Fruit fly (Drosophila melanogaster): ENCODE measurements around the gene CG34049.

Gene CG34049

dm6 chr2L:2221649-2222150, 43.4 kb downstream of the CG34049 start:
- TF ChIP-seq Lpt (GFP tag; optimal IDR thresholded peaks at IDR 0.05) (peak; percentile 98), CG3032 (tag; optimal IDR thresholded peaks at IDR 0.05) (peak; percentile 98), OdsH (GFP tag; optimal IDR thresholded peaks at IDR 0.05) (peak; percentile 99), dac (GFP tag; optimal IDR thresholded peaks at IDR 0.05) (peak; percentile 96), CG6276 (GFP tag; optimal IDR thresholded peaks at IDR 0.05) (peak; percentile 97), CG10669 (GFP tag; optimal IDR thresholded peaks at IDR 0.05) (peak; percentile 99), Gug (GFP tag; IDR thresholded peaks at IDR 0.05) (peak; percentile 99), Hr4 (GFP tag; optimal IDR thresholded peaks at IDR 0.05) (peak; percentile 100), CG34406 (GFP tag; optimal IDR thresholded peaks at IDR 0.05) (peak; percentile 99), net (GFP tag; optimal IDR thresholded peaks at IDR 0.05) (peak; percentile 99), ss (GFP tag; optimal IDR thresholded peaks at IDR 0.05) (peak; percentile 97 to 99), CG11294 (GFP tag; IDR thresholded peaks at IDR 0.05) (peak; percentile 99), fd85E (GFP tag; optimal IDR thresholded peaks at IDR 0.05) (peak; percentile 94), CG6854 (GFP tag; optimal IDR thresholded peaks at IDR 0.05) (peak; percentile 85), Hr39 (GFP tag; optimal IDR thresholded peaks at IDR 0.05) (peak; percentile 97), CG6808 (GFP tag; optimal IDR thresholded peaks at IDR 0.05) (peak; percentile 98), CG3919 (GFP tag; optimal IDR thresholded peaks at IDR 0.05) (peak; percentile 99), Ets96B (tag; optimal IDR thresholded peaks at IDR 0.05) (peak; percentile 98), Sox15 (GFP tag; optimal IDR thresholded peaks at IDR 0.05) (peak; percentile 95), svp (GFP tag) (peak; percentile 98), CG8319 (GFP tag; optimal IDR thresholded peaks at IDR 0.05) (peak; percentile 98), CG8119 (GFP tag; IDR thresholded peaks at IDR 0.05) (peak; percentile 100), CG10631 (GFP tag; optimal IDR thresholded peaks at IDR 0.05) (peak; percentile 99), Ets21C (GFP tag; optimal IDR thresholded peaks at IDR 0.05) (peak; percentile 95), Met (GFP tag; optimal IDR thresholded peaks at IDR 0.05) (peak; percentile 99), CG6792 (GFP tag; optimal IDR thresholded peaks at IDR 0.05) (peak; percentile 99), spab (GFP tag; optimal IDR thresholded peaks at IDR 0.05) (peak; percentile 99), vri (GFP tag; optimal IDR thresholded peaks at IDR 0.05) (peak; percentile 99), CG7368 (GFP tag; optimal IDR thresholded peaks at IDR 0.05) (peak; percentile 98), CG31627 (GFP tag; optimal IDR thresholded peaks at IDR 0.05) (peak; percentile 97), acj6 (GFP tag; optimal IDR thresholded peaks at IDR 0.05) (peak; percentile 98), eg (GFP tag; IDR thresholded peaks at IDR 0.05) (peak; percentile 100), CG11902 (GFP tag; optimal IDR thresholded peaks at IDR 0.05) (peak; percentile 95), CG8632 (GFP tag; optimal IDR thresholded peaks at IDR 0.05) (peak; percentile 99), fkh (GFP tag; optimal IDR thresholded peaks at IDR 0.05) (peak; percentile 94), Blimp-1 (GFP tag; optimal IDR thresholded peaks at IDR 0.05) (peak; percentile 87), CG11762 (GFP tag; optimal IDR thresholded peaks at IDR 0.05; ENCODE audit: insufficient read depth) (peak; percentile 97), fd59A (GFP tag; optimal IDR thresholded peaks at IDR 0.05) (peak; percentile 99), Eip78C (GFP tag) (peak; percentile 100), CG6163 (GFP tag; IDR thresholded peaks at IDR 0.05) (peak; percentile 100), CG15336 (GFP tag; IDR thresholded peaks at IDR 0.05) (peak; percentile 100), CG1621 (tag; optimal IDR thresholded peaks at IDR 0.05) (peak; percentile 98), cyc (GFP tag; optimal IDR thresholded peaks at IDR 0.05) (peak; percentile 97), achi (GFP tag; optimal IDR thresholded peaks at IDR 0.05) (peak; percentile 98), lz (GFP tag; optimal IDR thresholded peaks at IDR 0.05) (peak; percentile 98), Smox (GFP tag; optimal IDR thresholded peaks at IDR 0.05) (peak; percentile 97), CG16779 (tag; optimal IDR thresholded peaks at IDR 0.05) (peak; percentile 98), pdm3 (GFP tag; optimal IDR thresholded peaks at IDR 0.05) (peak; percentile 99), Hr38 (GFP tag; optimal IDR thresholded peaks at IDR 0.05) (peak; percentile 85), CG32006 (GFP tag; optimal IDR thresholded peaks at IDR 0.05) (peak; percentile 99), CG4318 (GFP tag; optimal IDR thresholded peaks at IDR 0.05) (peak; percentile 96), Sox14 (GFP tag; optimal IDR thresholded peaks at IDR 0.05) (peak; percentile 99)

All from whole organism, prepupa.